Fruit fly (Drosophila melanogaster) whole organism, wandering third instar larva: Measurements from ENCODE around the gene Rab3-GAP.

Experiments used
- CG32264 ChIP-seq: fragments of 200-800 bp; sonication (Bioruptor generic); optimal IDR thresholded peaks from 2 replicates; lab custom pipeline; 2016; ENCODE audit warnings: missing biosample characterization, missing genetic modification characterization
- CG9705 ChIP-seq: fragments of 200-800 bp; sonication (Bioruptor generic); optimal IDR thresholded peaks from 2 replicates; lab custom pipeline; 2018; ENCODE audit warnings: missing biosample characterization, mild to moderate bottlenecking, missing genetic modification characterization
- Dfd ChIP-seq: fragments of >200 bp; optimal IDR thresholded peaks from 2 replicates; lab custom pipeline; 2017; ENCODE audit warnings: missing biosample characterization, missing genetic modification characterization
- Dif ChIP-seq: fragments of 200-275, 200-300 bp; sonication (Bioruptor generic); optimal IDR thresholded peaks from 2 replicates; lab custom pipeline; 2018; ENCODE audit warnings: missing biosample characterization, missing genetic modification characterization; ENCODE audit not compliant: partially characterized antibody
- HLH106 ChIP-seq: fragments of 200-800 bp; optimal IDR thresholded peaks from 3 replicates; lab custom pipeline; 2019; ENCODE audit warnings: missing biosample characterization, mild to moderate bottlenecking, missing genetic modification characterization, moderate library complexity
- Hnf4 ChIP-seq: fragments of 200-800 bp; sonication (Bioruptor generic); optimal IDR thresholded peaks from 2 replicates; lab custom pipeline; 2016; ENCODE audit warnings: missing biosample characterization, mild to moderate bottlenecking, missing genetic modification characterization
- Hr78 ChIP-seq: fragments of >200 bp; optimal IDR thresholded peaks from 2 replicates; lab custom pipeline; 2017; ENCODE audit warnings: missing biosample characterization, missing genetic modification characterization
- Hr83 ChIP-seq: fragments of 200-300 bp; sonication (Bioruptor generic); optimal IDR thresholded peaks from 2 replicates; lab custom pipeline; 2016; ENCODE audit warnings: missing biosample characterization, mild to moderate bottlenecking, missing genetic modification characterization, moderate library complexity; ENCODE audit not compliant: poor library complexity, severe bottlenecking
- Jra ChIP-seq: sonication (Bioruptor generic); optimal IDR thresholded peaks from 2 replicates; lab custom pipeline; 2016; ENCODE audit warnings: missing biosample characterization, missing genetic modification characterization
- Mio ChIP-seq: sonication (Bioruptor generic); optimal IDR thresholded peaks from 2 replicates; lab custom pipeline; 2016; ENCODE audit warnings: missing biosample characterization, missing genetic modification characterization
- Myc ChIP-seq: fragments of >200 bp; optimal IDR thresholded peaks from 2 replicates; lab custom pipeline; 2017
- N ChIP-seq: fragments of >200 bp; optimal IDR thresholded peaks from 2 replicates; lab custom pipeline; 2018; ENCODE audit warnings: missing biosample characterization, missing external identifiers, missing genetic modification characterization
- OdsH ChIP-seq: fragments of 200-800 bp; sonication (Bioruptor generic); optimal IDR thresholded peaks from 2 replicates; lab custom pipeline; 2016; ENCODE audit warnings: missing biosample characterization, mild to moderate bottlenecking, missing genetic modification characterization
- Rel ChIP-seq, 2 experiments: fragments of 200-800 bp; sonication (Bioruptor generic) in 1 of 2; optimal IDR thresholded peaks; 2 replicates in 1 of 2; 3 replicates in 1 of 2; lab custom pipeline; 2016 to 2019; ENCODE audit warnings: mild to moderate bottlenecking in 2 of 2, missing biosample characterization in 2 of 2, missing genetic modification characterization in 2 of 2, moderate library complexity in 1 of 2
- Sp1 ChIP-seq: fragments of 200-800 bp; sonication (Bioruptor generic); optimal IDR thresholded peaks from 3 replicates; lab custom pipeline; 2019; ENCODE audit warnings: missing biosample characterization, mild to moderate bottlenecking, missing genetic modification characterization, moderate library complexity
- Vsx2 ChIP-seq: fragments of 200-300, 225-300 bp; sonication (Bioruptor generic); optimal IDR thresholded peaks from 2 replicates; lab custom pipeline; 2018; ENCODE audit warnings: missing biosample characterization, missing genetic modification characterization; ENCODE audit not compliant: partially characterized antibody
- brk ChIP-seq: fragments of 200-800 bp; sonication (Bioruptor generic); optimal IDR thresholded peaks from 2 replicates; lab custom pipeline; 2016; ENCODE audit warnings: missing biosample characterization, mild to moderate bottlenecking, missing genetic modification characterization
- dmrt93B ChIP-seq: fragments of 200-800 bp; sonication (Bioruptor generic); optimal IDR thresholded peaks from 2 replicates; lab custom pipeline; 2018; ENCODE audit warnings: missing biosample characterization, mild to moderate bottlenecking, missing genetic modification characterization
- dsf ChIP-seq: sonication (Bioruptor generic); optimal IDR thresholded peaks from 2 replicates; lab custom pipeline; 2016; ENCODE audit warnings: missing biosample characterization, missing genetic modification characterization, borderline replicate concordance
- ey ChIP-seq: fragments of 200-800 bp; sonication (Bioruptor generic); optimal IDR thresholded peaks from 2 replicates; lab custom pipeline; 2016; ENCODE audit warnings: missing biosample characterization, missing genetic modification characterization
- foxo ChIP-seq, 2 experiments: fragments of 200-800 bp; sonication (Bioruptor generic); optimal IDR thresholded peaks; 2 replicates in 1 of 2; 3 replicates in 1 of 2; lab custom pipeline; 2016 to 2017; ENCODE audit warnings: missing biosample characterization in 2 of 2, missing genetic modification characterization in 2 of 2
- fru ChIP-seq: fragments of 200-800 bp; sonication (Bioruptor generic); optimal IDR thresholded peaks from 3 replicates; lab custom pipeline; 2016; ENCODE audit warnings: missing biosample characterization, mild to moderate bottlenecking, missing genetic modification characterization
- h ChIP-seq: fragments of 200-800 bp; sonication (Bioruptor generic); optimal IDR thresholded peaks from 3 replicates; lab custom pipeline; 2016; ENCODE audit warnings: missing biosample characterization, mild to moderate bottlenecking, missing genetic modification characterization
- jim ChIP-seq: fragments of 175-275, 200-325 bp; sonication (Bioruptor generic); optimal IDR thresholded peaks from 2 replicates; lab custom pipeline; 2016; ENCODE audit warnings: missing biosample characterization, mild to moderate bottlenecking, missing genetic modification characterization
- lola ChIP-seq: fragments of >200 bp; optimal IDR thresholded peaks from 2 replicates; lab custom pipeline; 2017; ENCODE audit warnings: missing biosample characterization, missing genetic modification characterization
- pan ChIP-seq: fragments of >200 bp; optimal IDR thresholded peaks from 2 replicates; lab custom pipeline; 2017
- sage ChIP-seq: fragments of 200-800 bp; sonication (Bioruptor generic); optimal IDR thresholded peaks from 2 replicates; lab custom pipeline; 2016; ENCODE audit warnings: missing biosample characterization, mild to moderate bottlenecking, missing genetic modification characterization
- sv ChIP-seq: fragments of 200-800 bp; sonication (Bioruptor generic); optimal IDR thresholded peaks from 3 replicates; lab custom pipeline; 2016; ENCODE audit warnings: missing biosample characterization, missing genetic modification characterization
- tai ChIP-seq: sonication (Bioruptor generic); optimal IDR thresholded peaks from 2 replicates; lab custom pipeline; 2016; ENCODE audit warnings: missing biosample characterization, missing genetic modification characterization
- usp ChIP-seq: fragments of >200 bp; optimal IDR thresholded peaks from 2 replicates; lab custom pipeline; 2017; ENCODE audit warnings: missing biosample characterization, missing genetic modification characterization
- woc ChIP-seq: sonication (Bioruptor generic); optimal IDR thresholded peaks from 2 replicates; lab custom pipeline; 2016; ENCODE audit warnings: missing biosample characterization, mild to moderate bottlenecking, missing genetic modification characterization

Rab3-GAP gene

dm6 chr2L:12087442-12087841, 24.5 kb upstream of the Rab3-GAP start:
- no peak for TF ChIP-seq CG32264
- TF ChIP-seq OdsH (GFP tag; lab: Kevin White, UChicago) = no peak
- no peak for TF ChIP-seq pan (lab: Kevin White, UChicago)
- no peak for TF ChIP-seq jim (GFP tag; lab: Kevin White, UChicago)
- no peak for TF ChIP-seq HLH106 (tag; lab: Kevin White, UChicago)
- TF ChIP-seq sv = no peak
- TF ChIP-seq ey (GFP tag; lab: Kevin White, UChicago) = no peak
- TF ChIP-seq h = no peak
- no peak for TF ChIP-seq tai

- TF ChIP-seq Hnf4 (GFP tag; lab: Kevin White, UChicago) (no peak), ey (GFP tag; lab: Kevin White, UChicago) (no peak), Hr83 (GFP tag; lab: Kevin White, UChicago) (no peak), dmrt93B (no peak), jim (GFP tag; lab: Kevin White, UChicago) (no peak), Mio (GFP tag; lab: Kevin White, UChicago) (no peak), h (no peak), usp (no peak), sv (no peak), Rel (GFP tag; optimal IDR thresholded peaks at IDR 0.05; lab: Kevin White, UChicago) (no peak), Rel (tag; optimal IDR thresholded peaks at IDR 0.05; lab: Kevin White, UChicago) (no peak), brk (GFP tag; lab: Kevin White, UChicago) (no peak), Dfd (no peak), Dif (no peak), N (no peak), sage (GFP tag; lab: Kevin White, UChicago) (no peak), Hr78 (GFP tag; lab: Kevin White, UChicago) (no peak), dsf (GFP tag; lab: Kevin White, UChicago) (no peak), CG9705 (no peak), Jra (GFP tag; lab: Kevin White, UChicago) (no peak)
- TF ChIP-seq, all 38 proteins: peak for 0
Observed at dm6 chr2L:12085619-12086171, 22.7 kb upstream of the Rab3-GAP start, which contains the start of gene prd. prd (minus strand) TSS chr2L:12085827.

DNA sequence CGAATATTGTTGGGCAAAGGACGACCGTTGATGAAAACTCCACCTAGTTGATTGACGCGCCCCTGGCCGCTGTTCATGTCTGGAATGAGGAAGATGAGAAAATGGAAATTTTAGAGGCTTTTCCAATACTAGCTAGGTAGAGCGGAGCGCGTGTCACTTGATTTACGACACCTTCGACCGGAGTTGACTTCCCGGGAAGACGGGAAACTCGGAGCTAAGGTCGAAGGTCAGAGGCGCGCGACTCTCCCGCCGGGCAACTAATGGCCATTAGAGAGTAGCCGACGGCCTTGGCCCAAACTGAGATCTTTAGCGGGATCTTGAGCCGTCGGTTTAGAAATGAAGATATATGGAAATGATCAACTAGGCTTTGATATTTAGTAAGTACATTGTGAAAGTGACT, 22.0 kb upstream of the Rab3-GAP start:
- TF ChIP-seq brk (GFP tag; lab: Kevin White, UChicago) = no peak
- TF ChIP-seq usp = no peak
- TF ChIP-seq Vsx2 (GFP tag; lab: Kevin White, UChicago) = no peak
- no peak for TF ChIP-seq ey (GFP tag; lab: Kevin White, UChicago)
- TF ChIP-seq sv = no peak
- TF ChIP-seq HLH106 (tag; lab: Kevin White, UChicago) = no peak
- no peak for TF ChIP-seq N
- no peak for TF ChIP-seq Hr83 (GFP tag; lab: Kevin White, UChicago)
- TF ChIP-seq woc (GFP tag; lab: Kevin White, UChicago) = no peak
- no peak for TF ChIP-seq lola (GFP tag; lab: Kevin White, UChicago)
- TF ChIP-seq tai = no peak
- no peak for TF ChIP-seq fru
- TF ChIP-seq Sp1 (GFP tag; lab: Kevin White, UChicago) = no peak
- TF ChIP-seq Hnf4 (GFP tag; lab: Kevin White, UChicago) = no peak
- TF ChIP-seq foxo (GFP tag; optimal IDR thresholded peaks at IDR 0.05; lab: Kevin White, UChicago) = no peak
- no peak for TF ChIP-seq dsf (GFP tag; lab: Kevin White, UChicago)

dm6 chr2L:12081118-12081665, 18.2 kb upstream of the Rab3-GAP start:
- no peak for TF ChIP-seq lola (GFP tag; lab: Kevin White, UChicago)
- TF ChIP-seq dmrt93B = no peak
- TF ChIP-seq dsf (GFP tag; lab: Kevin White, UChicago) = no peak
- no peak for TF ChIP-seq Dfd
- no peak for TF ChIP-seq Sp1 (GFP tag; lab: Kevin White, UChicago)
- no peak for TF ChIP-seq Dif
- no peak for TF ChIP-seq N
- no peak for TF ChIP-seq h
- no peak for TF ChIP-seq Mio (GFP tag; lab: Kevin White, UChicago)
- TF ChIP-seq Myc (lab: Kevin White, UChicago) = no peak
- TF ChIP-seq pan (lab: Kevin White, UChicago) = no peak
- TF ChIP-seq fru = no peak
- TF ChIP-seq Hr83 (GFP tag; lab: Kevin White, UChicago) = no peak
- TF ChIP-seq sv = no peak
